5 fruit fly cellular contexts compared by ENCODE assay signal in genomic region chr2L:20097105-20097631, dm6.
TF ChIP-seq lines count a peak whose summit lies in the region.

Gene mRpS18B (minus strand): TSS chr2L:20097253.
Gene Kua (plus strand): TSS chr2L:20097581.

- TF ChIP-seq CTCF in whole organism, embryonic (GFP tag; optimal IDR thresholded peaks at IDR 0.05; lab: Kevin White, UChicago) = no peak

TF ChIP-seq in whole organism, adult, 20 proteins besides CTCF, POLR2A, EP300 and RAD21 (continues in another document):
- peak; percentile 46 for TF ChIP-seq toe (GFP tag; optimal IDR thresholded peaks at IDR 0.05; lab: Kevin White, UChicago)
- TF ChIP-seq CG12768 (GFP tag; optimal IDR thresholded peaks at IDR 0.05; lab: Kevin White, UChicago) = no peak
- TF ChIP-seq cic (GFP tag; optimal IDR thresholded peaks at IDR 0.05; lab: Kevin White, UChicago) = no peak
- no peak for TF ChIP-seq ovo (GFP tag; optimal IDR thresholded peaks at IDR 0.05; lab: Kevin White, UChicago)
- TF ChIP-seq Crg-1 (GFP tag; optimal IDR thresholded peaks at IDR 0.05; lab: Kevin White, UChicago) = peak; percentile 3
- peak; percentile 64 for TF ChIP-seq CG7101 (tag; optimal IDR thresholded peaks at IDR 0.05; lab: Kevin White, UChicago)
- TF ChIP-seq CG7045 (GFP tag; optimal IDR thresholded peaks at IDR 0.05; lab: Kevin White, UChicago) = no peak
- TF ChIP-seq CG14711 (tag; optimal IDR thresholded peaks at IDR 0.05; lab: Kevin White, UChicago) = peak; percentile 55
- TF ChIP-seq tj (GFP tag; optimal IDR thresholded peaks at IDR 0.05; lab: Kevin White, UChicago) = no peak
- TF ChIP-seq kay (GFP tag; lab: Kevin White, UChicago; ENCODE audit: borderline replicate concordance) = no peak
- TF ChIP-seq CG1620 (GFP tag; optimal IDR thresholded peaks at IDR 0.05; lab: Kevin White, UChicago) = no peak
- TF ChIP-seq cnc (optimal IDR thresholded peaks at IDR 0.05; lab: Kevin White, UChicago) = no peak
- TF ChIP-seq Clk (GFP tag; optimal IDR thresholded peaks at IDR 0.05; lab: Kevin White, UChicago) = no peak
- peak; percentile 18 for TF ChIP-seq CG5204 (GFP tag; optimal IDR thresholded peaks at IDR 0.05; lab: Kevin White, UChicago)
- peak; percentile 24 for TF ChIP-seq pad (GFP tag; optimal IDR thresholded peaks at IDR 0.05; lab: Kevin White, UChicago)
- TF ChIP-seq CG33017 (tag; optimal IDR thresholded peaks at IDR 0.05; lab: Kevin White, UChicago) = peak; percentile 44
- no peak for TF ChIP-seq Hr96 (GFP tag; optimal IDR thresholded peaks at IDR 0.05; lab: Kevin White, UChicago)
- peak; percentile 23 for TF ChIP-seq Mnt (GFP tag; optimal IDR thresholded peaks at IDR 0.05; lab: Kevin White, UChicago)
- peak; percentile 24 for TF ChIP-seq bab1 (GFP tag; optimal IDR thresholded peaks at IDR 0.05; lab: Kevin White, UChicago)

TF ChIP-seq in whole organism, embryonic, 481 proteins besides CTCF, POLR2A, EP300 and RAD21 (continues in another document):
- TF ChIP-seq Hr3 (GFP tag; optimal IDR thresholded peaks at IDR 0.05; lab: Kevin White, UChicago) (peak; percentile 55), CG8924 (tag; optimal IDR thresholded peaks at IDR 0.05; lab: Kevin White, UChicago) (peak; percentile 53), CG4328 (GFP tag; optimal IDR thresholded peaks at IDR 0.05; lab: Kevin White, UChicago) (no peak), CG12299 (tag; optimal IDR thresholded peaks at IDR 0.05; lab: Kevin White, UChicago) (peak; percentile 50), CG11456 (GFP tag; IDR thresholded peaks at IDR 0.05; lab: Robert Waterston, UW) (peak; percentile 80), Oli (tag; optimal IDR thresholded peaks at IDR 0.05; lab: Kevin White, UChicago) (peak; percentile 34), D (optimal IDR thresholded peaks at IDR 0.05; lab: Kevin White, UChicago) (no peak), D (GFP tag; optimal IDR thresholded peaks at IDR 0.05; lab: Kevin White, UChicago) (peak; percentile 21), CG7928 (GFP tag; optimal IDR thresholded peaks at IDR 0.05; lab: Kevin White, UChicago) (peak; percentile 48), dati (GFP tag; IDR thresholded peaks at IDR 0.05; lab: Robert Waterston, UW) (no peak), CoRest (tag; optimal IDR thresholded peaks at IDR 0.05; lab: Kevin White, UChicago) (peak; percentile 83), peb (GFP tag; IDR thresholded peaks at IDR 0.05; lab: Robert Waterston, UW) (0 out of 2 replicates have a peak, but pooled peaks have one; percentile 19), CG10321 (GFP tag; IDR thresholded peaks at IDR 0.05; lab: Robert Waterston, UW) (no peak), phol (tag; optimal IDR thresholded peaks at IDR 0.05; lab: Kevin White, UChicago) (peak; percentile 50), NFAT (GFP tag; IDR thresholded peaks at IDR 0.05; lab: Robert Waterston, UW) (peak; percentile 52), Eip74EF (GFP tag; optimal IDR thresholded peaks at IDR 0.05; lab: Kevin White, UChicago) (peak in 1 of 2 experiments; percentile 40), otp (GFP tag; IDR thresholded peaks at IDR 0.05; lab: Robert Waterston, UW) (peak; percentile 40; the same call in 1 of the 3 replicates), CG6791 (GFP tag; IDR thresholded peaks at IDR 0.05; lab: Robert Waterston, UW; ENCODE audit: partially characterized antibody) (no peak)

TF ChIP-seq in whole organism, prepupa, 60 proteins besides CTCF, POLR2A, EP300 and RAD21 (continues in another document):
- TF ChIP-seq OdsH (GFP tag; optimal IDR thresholded peaks at IDR 0.05; lab: Kevin White, UChicago) = peak; percentile 36
- TF ChIP-seq ss (GFP tag; optimal IDR thresholded peaks at IDR 0.05; lab: Kevin White, UChicago) = no peak
- TF ChIP-seq Gug (GFP tag; IDR thresholded peaks at IDR 0.05; lab: Robert Waterston, UW) = peak; percentile 15; the same call in 1 of the 2 replicates
- TF ChIP-seq CG6792 (GFP tag; optimal IDR thresholded peaks at IDR 0.05; lab: Kevin White, UChicago) = peak; percentile 13
- TF ChIP-seq fkh (GFP tag; optimal IDR thresholded peaks at IDR 0.05; lab: Kevin White, UChicago) = no peak
- no peak for TF ChIP-seq Lpt (GFP tag; optimal IDR thresholded peaks at IDR 0.05; lab: Kevin White, UChicago)
- no peak for TF ChIP-seq dsx (GFP tag; optimal IDR thresholded peaks at IDR 0.05; lab: Kevin White, UChicago; ENCODE audit: poor library complexity, severe bottlenecking)
- no peak for TF ChIP-seq CG1621 (tag; optimal IDR thresholded peaks at IDR 0.05; lab: Kevin White, UChicago)
- TF ChIP-seq CG6854 (GFP tag; optimal IDR thresholded peaks at IDR 0.05; lab: Kevin White, UChicago) = no peak
- TF ChIP-seq topi (GFP tag; optimal IDR thresholded peaks at IDR 0.05; lab: Kevin White, UChicago) = peak; percentile 23
- TF ChIP-seq Hr39 (GFP tag; optimal IDR thresholded peaks at IDR 0.05; lab: Kevin White, UChicago) = peak; percentile 17
- TF ChIP-seq CG8632 (GFP tag; optimal IDR thresholded peaks at IDR 0.05; lab: Kevin White, UChicago) = peak; percentile 28
- TF ChIP-seq pdm3 (GFP tag; optimal IDR thresholded peaks at IDR 0.05; lab: Kevin White, UChicago) = peak; percentile 39
- TF ChIP-seq Eip75B (GFP tag; optimal IDR thresholded peaks at IDR 0.05; lab: Kevin White, UChicago) = no peak
- TF ChIP-seq Ets21C (GFP tag; optimal IDR thresholded peaks at IDR 0.05; lab: Kevin White, UChicago) = no peak
- no peak for TF ChIP-seq CG16779 (tag; optimal IDR thresholded peaks at IDR 0.05; lab: Kevin White, UChicago)
- peak; percentile 39 for TF ChIP-seq CG3032 (tag; optimal IDR thresholded peaks at IDR 0.05; lab: Kevin White, UChicago)
- no peak for TF ChIP-seq Sox102F (GFP tag; optimal IDR thresholded peaks at IDR 0.05; lab: Kevin White, UChicago)
- TF ChIP-seq esn (GFP tag; optimal IDR thresholded peaks at IDR 0.05; lab: Kevin White, UChicago) = peak; percentile 57

TF ChIP-seq in whole organism, pupa, 21 proteins besides CTCF, POLR2A, EP300 and RAD21:
- no peak for TF ChIP-seq gl (tag; optimal IDR thresholded peaks at IDR 0.05; lab: Kevin White, UChicago)
- peak; percentile 41 for TF ChIP-seq CG14655 (GFP tag; optimal IDR thresholded peaks at IDR 0.05; lab: Kevin White, UChicago)
- no peak for TF ChIP-seq CG32121 (GFP tag; IDR thresholded peaks at IDR 0.05; lab: Robert Waterston, UW)
- TF ChIP-seq rn (GFP tag; IDR thresholded peaks at IDR 0.05; lab: Robert Waterston, UW) = no peak
- peak; percentile 46 for TF ChIP-seq Ets98B (GFP tag; IDR thresholded peaks at IDR 0.05; lab: Robert Waterston, UW)
- no peak for TF ChIP-seq Pif1B (GFP tag; optimal IDR thresholded peaks at IDR 0.05; lab: Kevin White, UChicago)
- peak; percentile 61 for TF ChIP-seq D1 (tag; optimal IDR thresholded peaks at IDR 0.05; lab: Kevin White, UChicago)
- TF ChIP-seq Pif1A (GFP tag; optimal IDR thresholded peaks at IDR 0.05; lab: Kevin White, UChicago) = no peak
- no peak for TF ChIP-seq Snoo (tag; optimal IDR thresholded peaks at IDR 0.05; lab: Kevin White, UChicago)
- no peak for TF ChIP-seq fd96Ca (GFP tag; IDR thresholded peaks at IDR 0.05; lab: Robert Waterston, UW)
- no peak for TF ChIP-seq EcR (GFP tag; optimal IDR thresholded peaks at IDR 0.05; lab: Kevin White, UChicago)
- no peak for TF ChIP-seq CG13204 (GFP tag; optimal IDR thresholded peaks at IDR 0.05; lab: Kevin White, UChicago)
- TF ChIP-seq CG8159 (tag; optimal IDR thresholded peaks at IDR 0.05; lab: Kevin White, UChicago) = peak; percentile 55
- TF ChIP-seq CG4496 (GFP tag; IDR thresholded peaks at IDR 0.05; lab: Robert Waterston, UW) = peak; percentile 41; the same call in 1 of the 3 replicates
- TF ChIP-seq CG15710 (tag; optimal IDR thresholded peaks at IDR 0.05; lab: Kevin White, UChicago) = peak; percentile 38
- peak; percentile 39 for TF ChIP-seq CG17806 (tag; optimal IDR thresholded peaks at IDR 0.05; lab: Kevin White, UChicago)
- no peak for TF ChIP-seq CG9948 (tag; optimal IDR thresholded peaks at IDR 0.05; lab: Kevin White, UChicago)
- TF ChIP-seq CG10348 (GFP tag; IDR thresholded peaks at IDR 0.05; lab: Robert Waterston, UW) = no peak
- TF ChIP-seq CG12605 (GFP tag; IDR thresholded peaks at IDR 0.05; lab: Robert Waterston, UW) = no peak
- no peak for TF ChIP-seq CG34367 (tag; optimal IDR thresholded peaks at IDR 0.05; lab: Kevin White, UChicago)
- peak; percentile 28 for TF ChIP-seq CG8301 (tag; optimal IDR thresholded peaks at IDR 0.05; lab: Kevin White, UChicago)
TF ChIP-seq in whole organism, pupa: peak in this region for 8.

TF ChIP-seq in whole organism, wandering third instar larva, 38 proteins besides CTCF, POLR2A, EP300 and RAD21:
- TF ChIP-seq Myc (optimal IDR thresholded peaks at IDR 0.05; lab: Kevin White, UChicago) (no peak), Rel (GFP tag; optimal IDR thresholded peaks at IDR 0.05; lab: Kevin White, UChicago) (no peak), Rel (tag; optimal IDR thresholded peaks at IDR 0.05; lab: Kevin White, UChicago) (peak; percentile 91), ey (GFP tag; optimal IDR thresholded peaks at IDR 0.05; lab: Kevin White, UChicago) (no peak), jim (GFP tag; optimal IDR thresholded peaks at IDR 0.05; lab: Kevin White, UChicago) (no peak), rgr (GFP tag; optimal IDR thresholded peaks at IDR 0.05; lab: Kevin White, UChicago) (peak; percentile 19), psq (GFP tag; optimal IDR thresholded peaks at IDR 0.05; lab: Kevin White, UChicago) (peak; percentile 6), foxo (GFP tag; optimal IDR thresholded peaks at IDR 0.05; lab: Kevin White, UChicago) (peak in 1 of 2 experiments; percentile 52), sage (GFP tag; optimal IDR thresholded peaks at IDR 0.05; lab: Kevin White, UChicago) (no peak), HLH106 (tag; optimal IDR thresholded peaks at IDR 0.05; lab: Kevin White, UChicago) (peak; percentile 63), woc (GFP tag; optimal IDR thresholded peaks at IDR 0.05; lab: Kevin White, UChicago) (peak; percentile 46), Abd-B (GFP tag; optimal IDR thresholded peaks at IDR 0.05; lab: Kevin White, UChicago) (no peak), dmrt93B (GFP tag; optimal IDR thresholded peaks at IDR 0.05; lab: Kevin White, UChicago) (no peak), Hr83 (GFP tag; optimal IDR thresholded peaks at IDR 0.05; lab: Kevin White, UChicago; ENCODE audit: poor library complexity, severe bottlenecking) (no peak), h (GFP tag; optimal IDR thresholded peaks at IDR 0.05; lab: Kevin White, UChicago) (peak; percentile 42), pan (optimal IDR thresholded peaks at IDR 0.05; lab: Kevin White, UChicago) (no peak), Sp1 (GFP tag; optimal IDR thresholded peaks at IDR 0.05; lab: Kevin White, UChicago) (peak; percentile 16), Hnf4 (GFP tag; optimal IDR thresholded peaks at IDR 0.05; lab: Kevin White, UChicago) (peak; percentile 37)
